Worm (Caenorhabditis elegans): ENCODE measurements around the gene K02D10.8.

Gene K02D10.8

DNA sequence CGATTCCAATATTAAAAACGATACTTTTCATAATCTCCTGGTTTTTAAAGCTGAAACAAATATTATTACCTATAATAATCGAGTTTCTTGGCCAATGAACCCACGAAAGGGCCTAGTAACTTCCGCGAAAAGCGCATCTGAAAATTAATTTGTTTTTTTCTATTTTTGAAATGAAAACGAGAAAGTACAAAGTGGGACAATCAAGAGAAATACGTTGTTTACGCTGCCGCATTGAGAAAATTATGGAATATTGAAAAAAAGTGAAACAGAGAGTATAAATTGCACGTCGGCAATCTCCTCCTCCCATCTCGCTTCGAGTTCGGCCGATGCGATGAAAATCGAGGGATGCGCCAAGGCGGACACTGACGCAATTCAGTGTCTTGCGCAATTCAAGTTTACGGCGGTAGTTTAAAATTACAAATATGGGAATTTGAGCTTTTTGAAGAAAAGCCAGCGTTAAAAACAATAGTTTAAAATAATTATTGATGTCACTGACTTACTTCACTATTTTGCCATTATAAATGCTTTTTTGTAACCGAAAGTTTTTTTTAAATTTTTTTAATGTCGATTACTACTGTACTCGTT, 44.8 kb upstream of the K02D10.8 start, which contains the start of gene pdhk-2 (continued):
- TF ChIP-seq nhr-21 (tag; optimal IDR thresholded peaks at IDR 0.05): peak; percentile 89
- TF ChIP-seq ceh-16 (tag; optimal IDR thresholded peaks at IDR 0.05): peak; percentile 92
- TF ChIP-seq elt-3 (tag; optimal IDR thresholded peaks at IDR 0.05): no peak
- TF ChIP-seq sma-3 (GFP tag; optimal IDR thresholded peaks at IDR 0.05): peak; percentile 93
- peak; percentile 75 for TF ChIP-seq nhr-6 (tag; optimal IDR thresholded peaks at IDR 0.05)
- TF ChIP-seq F13H6.1 (tag; optimal IDR thresholded peaks at IDR 0.05): peak; percentile 94
- no peak for TF ChIP-seq aly-2 (tag; optimal IDR thresholded peaks at IDR 0.05)
- TF ChIP-seq skn-1 (tag; optimal IDR thresholded peaks at IDR 0.05): no peak
- peak; percentile 90 for TF ChIP-seq sem-4 (tag; optimal IDR thresholded peaks at IDR 0.05)
- no peak for TF ChIP-seq elt-1 (tag; optimal IDR thresholded peaks at IDR 0.05)
- TF ChIP-seq unc-62 (GFP tag; optimal IDR thresholded peaks at IDR 0.05): peak; percentile 57
- TF ChIP-seq ceh-82 (tag; optimal IDR thresholded peaks at IDR 0.05): peak; percentile 77
- TF ChIP-seq nhr-12 (tag; optimal IDR thresholded peaks at IDR 0.05): peak; percentile 8
- TF ChIP-seq ztf-11 (tag; optimal IDR thresholded peaks at IDR 0.05): peak; percentile 43
- TF ChIP-seq zag-1 (tag; optimal IDR thresholded peaks at IDR 0.05): peak; percentile 91
- TF ChIP-seq peb-1 (tag; optimal IDR thresholded peaks at IDR 0.05): no peak
- TF ChIP-seq ZK546.5 (tag; optimal IDR thresholded peaks at IDR 0.05): peak; percentile 64
- peak; percentile 90 for TF ChIP-seq ztf-4 (tag; optimal IDR thresholded peaks at IDR 0.05)
- no peak for TF ChIP-seq mbf-1 (tag; optimal IDR thresholded peaks at IDR 0.05)
- peak; percentile 85 for TF ChIP-seq nhr-77 (tag; optimal IDR thresholded peaks at IDR 0.05)

DNA sequence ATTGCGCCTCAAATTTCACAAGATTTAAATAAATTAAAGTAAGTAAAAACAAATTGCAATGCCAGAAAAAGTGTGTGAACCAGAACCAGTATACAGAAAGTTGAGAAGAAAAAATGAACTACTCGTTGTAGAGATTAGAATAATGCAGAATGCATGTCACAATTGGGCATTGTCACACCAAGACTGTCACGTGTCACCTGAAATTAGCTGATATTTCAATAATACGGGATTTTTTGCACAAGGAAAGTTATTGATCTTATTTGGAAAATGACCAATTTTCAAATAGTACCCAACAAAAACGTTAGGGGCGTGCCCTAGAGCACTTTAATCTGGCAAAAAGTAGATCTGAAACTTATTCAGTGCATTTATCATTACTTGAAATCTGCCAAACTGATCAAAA, 44.2 kb upstream of the K02D10.8 start:
- TF ChIP-seq lin-13 (GFP tag; optimal IDR thresholded peaks at IDR 0.05) (no peak), nhr-6 (tag; optimal IDR thresholded peaks at IDR 0.05) (no peak), gmeb-1 (tag; optimal IDR thresholded peaks at IDR 0.05) (no peak), ama-1 (optimal IDR thresholded peaks at IDR 0.05) (no peak), ztf-11 (tag; optimal IDR thresholded peaks at IDR 0.05) (no peak), R02D3.7 (tag; optimal IDR thresholded peaks at IDR 0.05) (no peak), sem-4 (tag; optimal IDR thresholded peaks at IDR 0.05) (no peak), ceh-82 (tag; optimal IDR thresholded peaks at IDR 0.05) (no peak), lin-11 (tag; optimal IDR thresholded peaks at IDR 0.05) (no peak), crh-2 (tag; optimal IDR thresholded peaks at IDR 0.05) (no peak), ztf-4 (tag; optimal IDR thresholded peaks at IDR 0.05) (no peak), ztf-1 (GFP tag; conservative IDR thresholded peaks at IDR 0.05) (no peak), egl-27 (tag; optimal IDR thresholded peaks at IDR 0.05) (no peak), peb-1 (tag; optimal IDR thresholded peaks at IDR 0.05) (no peak)

ce11 chrIII:8742584-8742983, 43.6 kb upstream of the K02D10.8 start:
- TF ChIP-seq unc-39 (tag; optimal IDR thresholded peaks at IDR 0.05) (no peak), nhr-77 (tag; optimal IDR thresholded peaks at IDR 0.05) (no peak), ceh-16 (tag; optimal IDR thresholded peaks at IDR 0.05) (no peak), blmp-1 (tag; optimal IDR thresholded peaks at IDR 0.05; ENCODE audit: insufficient read depth) (no peak), mbf-1 (tag; optimal IDR thresholded peaks at IDR 0.05) (no peak), nhr-23 (tag; optimal IDR thresholded peaks at IDR 0.05) (no peak), elt-3 (tag; optimal IDR thresholded peaks at IDR 0.05) (no peak), aly-2 (tag; optimal IDR thresholded peaks at IDR 0.05) (no peak), egl-27 (tag; optimal IDR thresholded peaks at IDR 0.05) (no peak), lin-13 (GFP tag; optimal IDR thresholded peaks at IDR 0.05) (no peak), ztf-11 (tag; optimal IDR thresholded peaks at IDR 0.05) (no peak), ZK546.5 (tag; optimal IDR thresholded peaks at IDR 0.05) (no peak), dmd-4 (tag; optimal IDR thresholded peaks at IDR 0.05) (no peak), ama-1 (optimal IDR thresholded peaks at IDR 0.05) (no peak), F13H6.1 (tag; optimal IDR thresholded peaks at IDR 0.05) (no peak), zag-1 (tag; optimal IDR thresholded peaks at IDR 0.05) (no peak)

ce11 chrIII:8743796-8744404, 42.3 kb upstream of the K02D10.8 start, which contains the start of gene ZK370.6:
TSS of gene ZK370.6 (minus strand) at chrIII:8743846.
- TF ChIP-seq nhr-237 (tag; optimal IDR thresholded peaks at IDR 0.05): no peak
- TF ChIP-seq sma-9 (GFP tag; optimal IDR thresholded peaks at IDR 0.05): no peak
- no peak for TF ChIP-seq sma-9 (tag; optimal IDR thresholded peaks at IDR 0.05)
- TF ChIP-seq nhr-6 (tag; optimal IDR thresholded peaks at IDR 0.05): no peak
- TF ChIP-seq sma-3 (GFP tag; optimal IDR thresholded peaks at IDR 0.05): no peak
- TF ChIP-seq ZK546.5 (tag; optimal IDR thresholded peaks at IDR 0.05): no peak
- TF ChIP-seq nhr-129 (tag; optimal IDR thresholded peaks at IDR 0.05): no peak
- TF ChIP-seq aly-2 (tag; optimal IDR thresholded peaks at IDR 0.05): no peak
- TF ChIP-seq lsy-2 (tag; optimal IDR thresholded peaks at IDR 0.05): no peak
- no peak for TF ChIP-seq gmeb-1 (tag; optimal IDR thresholded peaks at IDR 0.05)
- no peak for TF ChIP-seq dmd-4 (tag; optimal IDR thresholded peaks at IDR 0.05)
- no peak for TF ChIP-seq nhr-77 (tag; optimal IDR thresholded peaks at IDR 0.05)
- no peak for TF ChIP-seq mab-5 (tag; optimal IDR thresholded peaks at IDR 0.05)
- TF ChIP-seq elt-3 (tag; optimal IDR thresholded peaks at IDR 0.05): no peak
- no peak for TF ChIP-seq nhr-10 (tag; optimal IDR thresholded peaks at IDR 0.05)
- no peak for TF ChIP-seq ceh-16 (tag; optimal IDR thresholded peaks at IDR 0.05)
- TF ChIP-seq nhr-12 (tag; optimal IDR thresholded peaks at IDR 0.05): no peak
- TF ChIP-seq ztf-11 (tag; optimal IDR thresholded peaks at IDR 0.05): no peak
- TF ChIP-seq lin-13 (GFP tag; optimal IDR thresholded peaks at IDR 0.05): no peak
- TF ChIP-seq nhr-11 (tag; optimal IDR thresholded peaks at IDR 0.05): no peak

Data from whole organism, L2 larva.